Fruit fly (Drosophila melanogaster): ENCODE results near the gene CG18549.
"Not testable (repeated sequence)": the region's sequence is repeated elsewhere in the genome, so short reads cannot be mapped to it uniquely, and the experiment has no call there.

Gene CG18549

dm6 chr3R:12443769-12444168 lies 5.3 kb upstream of the CG18549 start:
- TF ChIP-seq Myc (optimal IDR thresholded peaks at IDR 0.05) = no peak
- no peak for TF ChIP-seq psq (optimal IDR thresholded peaks at IDR 0.05)
- TF ChIP-seq h (optimal IDR thresholded peaks at IDR 0.05) = no peak
- TF ChIP-seq ttk (optimal IDR thresholded peaks at IDR 0.05) = no peak
- no peak for TF ChIP-seq insv (optimal IDR thresholded peaks at IDR 0.05)
- TF ChIP-seq Sin3A (optimal IDR thresholded peaks at IDR 0.05) = no peak

- TF ChIP-seq ttk (optimal IDR thresholded peaks at IDR 0.05) (no peak), Myc (optimal IDR thresholded peaks at IDR 0.05) (no peak), insv (optimal IDR thresholded peaks at IDR 0.05) (no peak), h (optimal IDR thresholded peaks at IDR 0.05) (no peak), psq (optimal IDR thresholded peaks at IDR 0.05) (no peak), Sin3A (optimal IDR thresholded peaks at IDR 0.05) (no peak)
Measured at dm6 chr3R:12445468-12445867, 3.6 kb upstream of the CG18549 start.

- TF ChIP-seq Sin3A (optimal IDR thresholded peaks at IDR 0.05) (no peak), h (optimal IDR thresholded peaks at IDR 0.05) (no peak), psq (optimal IDR thresholded peaks at IDR 0.05) (no peak), Myc (optimal IDR thresholded peaks at IDR 0.05) (no peak), ttk (optimal IDR thresholded peaks at IDR 0.05) (no peak), insv (optimal IDR thresholded peaks at IDR 0.05) (no peak)
Measured at dm6 chr3R:12447353-12447752, 1.7 kb upstream of the CG18549 start, which contains the start of gene vrs. Gene vrs, plus strand, starts transcription at chr3R:12447653.

- no peak for TF ChIP-seq ttk (optimal IDR thresholded peaks at IDR 0.05)
- TF ChIP-seq insv (optimal IDR thresholded peaks at IDR 0.05) = no peak
- TF ChIP-seq Myc (optimal IDR thresholded peaks at IDR 0.05) = no peak
- TF ChIP-seq h (optimal IDR thresholded peaks at IDR 0.05) = no peak
- no peak for TF ChIP-seq psq (optimal IDR thresholded peaks at IDR 0.05)
- no peak for TF ChIP-seq Sin3A (optimal IDR thresholded peaks at IDR 0.05)
Measured at dm6 chr3R:12448344-12448743, 752 bp upstream of the CG18549 start.

dm6 chr3R:12449617-12450242 lies 634 bp downstream of the CG18549 start:
- TF ChIP-seq h (optimal IDR thresholded peaks at IDR 0.05) = no peak
- TF ChIP-seq insv (optimal IDR thresholded peaks at IDR 0.05) = no peak
- no peak for TF ChIP-seq Sin3A (optimal IDR thresholded peaks at IDR 0.05)
- no peak for TF ChIP-seq ttk (optimal IDR thresholded peaks at IDR 0.05)
- TF ChIP-seq psq (optimal IDR thresholded peaks at IDR 0.05) = no peak
- TF ChIP-seq Myc (optimal IDR thresholded peaks at IDR 0.05) = no peak

- TF ChIP-seq psq (optimal IDR thresholded peaks at IDR 0.05) = no peak
- no peak for TF ChIP-seq Myc (optimal IDR thresholded peaks at IDR 0.05)
- TF ChIP-seq Sin3A (optimal IDR thresholded peaks at IDR 0.05) = no peak
- TF ChIP-seq ttk (optimal IDR thresholded peaks at IDR 0.05) = no peak
- no peak for TF ChIP-seq h (optimal IDR thresholded peaks at IDR 0.05)
- no peak for TF ChIP-seq insv (optimal IDR thresholded peaks at IDR 0.05)
Measured at dm6 chr3R:12450713-12451259, 1.7 kb downstream of the CG18549 start.

- TF ChIP-seq ttk (optimal IDR thresholded peaks at IDR 0.05) = no peak
- no peak for TF ChIP-seq Sin3A (optimal IDR thresholded peaks at IDR 0.05)
- no peak for TF ChIP-seq Myc (optimal IDR thresholded peaks at IDR 0.05)
- TF ChIP-seq insv (optimal IDR thresholded peaks at IDR 0.05) = no peak
- TF ChIP-seq psq (optimal IDR thresholded peaks at IDR 0.05) = no peak
- no peak for TF ChIP-seq h (optimal IDR thresholded peaks at IDR 0.05)
Measured at dm6 chr3R:12451376-12451775, 2.3 kb downstream of the CG18549 start.

dm6 chr3R:12451888-12452514 lies 2.9 kb downstream of the CG18549 start, which contains the start of gene CG5509:
Gene CG5509, plus strand, starts transcription at chr3R:12452464.
- TF ChIP-seq Myc (optimal IDR thresholded peaks at IDR 0.05) (no peak), h (optimal IDR thresholded peaks at IDR 0.05) (no peak), psq (optimal IDR thresholded peaks at IDR 0.05) (no peak), Sin3A (optimal IDR thresholded peaks at IDR 0.05) (no peak), ttk (optimal IDR thresholded peaks at IDR 0.05) (no peak), insv (optimal IDR thresholded peaks at IDR 0.05) (no peak)

- no peak for TF ChIP-seq Sin3A (optimal IDR thresholded peaks at IDR 0.05)
- TF ChIP-seq psq (optimal IDR thresholded peaks at IDR 0.05) = no peak
- no peak for TF ChIP-seq ttk (optimal IDR thresholded peaks at IDR 0.05)
- no peak for TF ChIP-seq h (optimal IDR thresholded peaks at IDR 0.05)
- no peak for TF ChIP-seq Myc (optimal IDR thresholded peaks at IDR 0.05)
- TF ChIP-seq insv (optimal IDR thresholded peaks at IDR 0.05) = no peak
Measured at dm6 chr3R:12454492-12454891, 5.4 kb downstream of the CG18549 start.

dm6 chr3R:12456370-12456940 lies 7.4 kb downstream of the CG18549 start, which contains the start of gene trus:
Gene trus, plus strand, starts transcription at chr3R:12456573.
- TF ChIP-seq Sin3A (optimal IDR thresholded peaks at IDR 0.05) (no peak), h (optimal IDR thresholded peaks at IDR 0.05) (no peak), ttk (optimal IDR thresholded peaks at IDR 0.05) (no peak), psq (optimal IDR thresholded peaks at IDR 0.05) (no peak), insv (optimal IDR thresholded peaks at IDR 0.05) (no peak)

- TF ChIP-seq Sin3A (optimal IDR thresholded peaks at IDR 0.05) (no peak), ttk (optimal IDR thresholded peaks at IDR 0.05) (no peak), psq (optimal IDR thresholded peaks at IDR 0.05) (peak; percentile 69)
Measured at dm6 chr3R:12459879-12460522, 10.9 kb downstream of the CG18549 start, which contains the start of the genes CG5961 and Polr3C. Gene CG5961, minus strand, starts transcription at chr3R:12460294. Gene Polr3C, plus strand, starts transcription at chr3R:12460414.

- TF ChIP-seq insv, Myc, Sin3A (optimal IDR thresholded peaks at IDR 0.05): not testable (repeated sequence)
Measured at dm6 chr3R:12465198-12465597, 16.1 kb downstream of the CG18549 start, which contains the start of gene CG5608. Gene CG5608, minus strand, starts transcription at chr3R:12465298.

Data from Kc167 (cell line).